Worm (Caenorhabditis elegans) whole organism, L4 larva: ENCODE data around the gene D1086.1.

ENCODE experiments used
- T26A8.4 ChIP-seq: fragments of 200-800 bp; sonication (Bioruptor generic); IDR thresholded peaks from 2 replicates; pipeline ENCODE4 v1.3.6; 2022; ENCODE audit warnings: missing genetic modification characterization, missing compliant biosample characterization
- ZK546.5 ChIP-seq, 2 experiments: sonication (generic microtip); optimal IDR thresholded peaks; 2 replicates each; lab custom pipeline; 2017; ENCODE audit warnings: missing biosample characterization in 2 of 2, missing genetic modification characterization in 2 of 2
- aha-1 ChIP-seq: fragments of 150-350 bp; peaks from one replicate; lab custom pipeline; 2014; ENCODE audit warnings: missing biosample characterization, missing genetic modification characterization
- aly-2 ChIP-seq: sonication (generic microtip); optimal IDR thresholded peaks from 2 replicates; lab custom pipeline; 2018; ENCODE audit warnings: missing biosample characterization, missing genetic modification characterization
- ceh-20 ChIP-seq: fragments of 200-800 bp; sonication (Bioruptor generic); IDR thresholded peaks from 2 replicates; pipeline ENCODE4 v1.3.6; 2022; ENCODE audit warnings: missing genetic modification reagents, missing genetic modification characterization, missing compliant biosample characterization
- ceh-44 ChIP-seq: fragments of 200-800 bp; sonication (Bioruptor generic); IDR thresholded peaks from 2 replicates; pipeline ENCODE4 v1.3.6; 2022; ENCODE audit warnings: missing genetic modification reagents, missing genetic modification characterization, missing compliant biosample characterization
- ces-1 ChIP-seq: fragments of 150-350 bp; sonication (generic microtip); optimal IDR thresholded peaks from 4 replicates; lab custom pipeline; 2014; ENCODE audit warnings: missing biosample characterization, missing genetic modification reagents, missing genetic modification characterization
- daf-16 ChIP-seq, 3 experiments: sonication (generic microtip); optimal IDR thresholded peaks; 2 replicates each; lab custom pipeline; 2016 to 2017; ENCODE audit warnings: missing genetic modification characterization in 3 of 3, missing genetic modification reagents in 3 of 3, mild to moderate bottlenecking in 2 of 3, missing compliant biosample characterization in 2 of 3, missing biosample characterization in 1 of 3, moderate library complexity in 1 of 3
- daf-19 ChIP-seq: fragments of 200-800 bp; sonication (Bioruptor generic); conservative IDR thresholded peaks from 2 replicates; pipeline ENCODE4 v1.3.6; 2022; ENCODE audit warnings: missing genetic modification characterization, missing compliant biosample characterization
- dmd-6 ChIP-seq: fragments of 200-800 bp; sonication (Bioruptor generic); IDR thresholded peaks from 2 replicates; pipeline ENCODE4 v1.3.6; 2022; ENCODE audit warnings: missing genetic modification reagents, missing genetic modification characterization, missing compliant biosample characterization
- dpl-1 ChIP-seq: fragments of 150-350 bp; optimal IDR thresholded peaks from 2 replicates; lab custom pipeline; 2014; ENCODE audit warnings: missing biosample characterization, missing genetic modification reagents, missing genetic modification characterization
- duxl-1 ChIP-seq: sonication (generic microtip); optimal IDR thresholded peaks from 2 replicates; lab custom pipeline; 2016; ENCODE audit warnings: mild to moderate bottlenecking, missing genetic modification characterization, moderate library complexity, missing compliant biosample characterization; ENCODE audit not compliant: poor library complexity
- dve-1 ChIP-seq: sonication (generic microtip); optimal IDR thresholded peaks from 2 replicates; lab custom pipeline; 2017; ENCODE audit warnings: antibody characterized with exemption, mild to moderate bottlenecking, missing genetic modification characterization, missing compliant biosample characterization; ENCODE audit not compliant: insufficient read depth
- egl-43 ChIP-seq: fragments of 200-800 bp; sonication (Bioruptor generic); IDR thresholded peaks from 2 replicates; pipeline ENCODE4 v1.3.6; 2022; ENCODE audit warnings: missing genetic modification reagents, missing genetic modification characterization, missing compliant biosample characterization
- fos-1 ChIP-seq: fragments of 150-350 bp; optimal IDR thresholded peaks from 2 replicates; lab custom pipeline; 2014; ENCODE audit warnings: missing biosample characterization, missing genetic modification characterization
- gei-8 ChIP-seq: fragments of 200-800 bp; sonication (Bioruptor generic); optimal IDR thresholded peaks from 2 replicates; lab custom pipeline; 2018; ENCODE audit warnings: mild to moderate bottlenecking, missing genetic modification characterization, missing compliant biosample characterization
- hlh-11 ChIP-seq: fragments of 200-800 bp; sonication (Bioruptor generic); optimal IDR thresholded peaks from 2 replicates; lab custom pipeline; 2018; ENCODE audit warnings: mild to moderate bottlenecking, missing genetic modification characterization, missing compliant biosample characterization
- hlh-30 ChIP-seq: sonication (generic microtip); optimal IDR thresholded peaks from 2 replicates; lab custom pipeline; 2017; ENCODE audit warnings: antibody characterized with exemption, mild to moderate bottlenecking, missing genetic modification characterization, missing compliant biosample characterization; ENCODE audit not compliant: insufficient read depth
- hmg-1.1 ChIP-seq: fragments of 200-800 bp; sonication (Bioruptor generic); IDR thresholded peaks from 2 replicates; pipeline ENCODE4 v1.3.6; 2022; ENCODE audit warnings: missing genetic modification reagents, missing genetic modification characterization, missing compliant biosample characterization
- lim-7 ChIP-seq: fragments of 200-800 bp; sonication (Bioruptor generic); IDR thresholded peaks from 2 replicates; pipeline ENCODE4 v1.3.6; 2022; ENCODE audit warnings: missing genetic modification characterization, missing compliant biosample characterization
- lin-15B ChIP-seq: fragments of 150-350 bp; sonication (generic microtip); optimal IDR thresholded peaks from 3 replicates; lab custom pipeline; 2014; ENCODE audit warnings: missing biosample characterization, missing genetic modification characterization
- lin-38 ChIP-seq: fragments of 200-800 bp; sonication (Bioruptor generic); IDR thresholded peaks from 2 replicates; pipeline ENCODE4 v1.3.6; 2022; ENCODE audit warnings: missing genetic modification reagents, missing genetic modification characterization, missing compliant biosample characterization
- lsy-2 ChIP-seq, 2 experiments: fragments of 150-350 bp in 1 of 2; sonication (generic microtip) in 1 of 2; optimal IDR thresholded peaks; 2 replicates each; lab custom pipeline; 2014 to 2017; ENCODE audit warnings: missing biosample characterization in 2 of 2, missing genetic modification characterization in 2 of 2
- mdl-1 ChIP-seq, 2 experiments: fragments of 150-350 bp in 1 of 2; sonication (generic microtip) in 1 of 2; optimal IDR thresholded peaks; 2 replicates each; lab custom pipeline; 2014 to 2017; ENCODE audit warnings: missing biosample characterization in 2 of 2, missing genetic modification characterization in 2 of 2
- mep-1 ChIP-seq: fragments of 150-350 bp; sonication (generic microtip); optimal IDR thresholded peaks from 3 replicates; lab custom pipeline; 2014; ENCODE audit warnings: missing biosample characterization, missing genetic modification characterization
- mes-2 ChIP-seq: sonication (generic microtip); optimal IDR thresholded peaks from 2 replicates; lab custom pipeline; 2016; ENCODE audit warnings: missing genotype, mild to moderate bottlenecking, missing genetic modification characterization, missing compliant biosample characterization; ENCODE audit not compliant: poor library complexity, severe bottlenecking
- mxl-3 ChIP-seq: fragments of 200-800 bp; sonication (Bioruptor generic); optimal IDR thresholded peaks from 2 replicates; lab custom pipeline; 2018; ENCODE audit warnings: mild to moderate bottlenecking, missing genetic modification characterization, missing compliant biosample characterization
- nhr-10 ChIP-seq: fragments of 150-350 bp; optimal IDR thresholded peaks from 2 replicates; lab custom pipeline; 2014; ENCODE audit warnings: missing biosample characterization, missing genetic modification characterization
- nhr-102 ChIP-seq: sonication (generic microtip); optimal IDR thresholded peaks from 2 replicates; lab custom pipeline; 2016; ENCODE audit warnings: mild to moderate bottlenecking, missing genetic modification characterization, moderate library complexity, missing compliant biosample characterization
- nhr-11 ChIP-seq: fragments of 150-350 bp; optimal IDR thresholded peaks from 2 replicates; lab custom pipeline; 2014; ENCODE audit warnings: missing biosample characterization, missing genetic modification characterization
- nhr-28 ChIP-seq: fragments of 150-350 bp; optimal IDR thresholded peaks from 2 replicates; lab custom pipeline; 2014; ENCODE audit warnings: missing biosample characterization, missing genetic modification characterization
- nhr-41 ChIP-seq: fragments of 200-800 bp; sonication (Bioruptor generic); IDR thresholded peaks from 2 replicates; pipeline ENCODE4 v1.3.6; 2022; ENCODE audit warnings: missing genetic modification reagents, missing genetic modification characterization, missing compliant biosample characterization
- nhr-42 ChIP-seq: fragments of 200-800 bp; sonication (Bioruptor generic); IDR thresholded peaks from 2 replicates; pipeline ENCODE4 v1.3.6; 2022; ENCODE audit warnings: missing genetic modification characterization, missing compliant biosample characterization
- nhr-48 ChIP-seq: sonication (generic microtip); optimal IDR thresholded peaks from 2 replicates; lab custom pipeline; 2016; ENCODE audit warnings: mild to moderate bottlenecking, missing genetic modification characterization, missing compliant biosample characterization
- nhr-6 ChIP-seq: fragments of 150-350 bp; optimal IDR thresholded peaks from 2 replicates; lab custom pipeline; 2014; ENCODE audit warnings: missing biosample characterization, missing genetic modification characterization
- nhr-77 ChIP-seq: fragments of 150-350 bp; optimal IDR thresholded peaks from 2 replicates; lab custom pipeline; 2014; ENCODE audit warnings: missing biosample characterization, missing genetic modification characterization
- pha-4 ChIP-seq, 2 experiments: fragments of 150-350 bp in 1 of 2; fragments of 200-800 bp in 1 of 2; sonication (Bioruptor generic) in 1 of 2; IDR thresholded peaks in 1 of 2; optimal IDR thresholded peaks in 1 of 2; 2 replicates each; pipeline versions ENCODE4 v1.3.6 to Lab custom; 2014 to 2022; ENCODE audit warnings: missing genetic modification characterization in 2 of 2, missing genetic modification reagents in 2 of 2, missing biosample characterization in 1 of 2, missing compliant biosample characterization in 1 of 2
- pqm-1 ChIP-seq: sonication (generic microtip); optimal IDR thresholded peaks from 2 replicates; lab custom pipeline; 2017; ENCODE audit warnings: missing biosample characterization, missing genetic modification characterization
- rbr-2 ChIP-seq: sonication (generic microtip); optimal IDR thresholded peaks from 2 replicates; lab custom pipeline; 2016; ENCODE audit warnings: missing genotype, missing genetic modification characterization, missing compliant biosample characterization
- saeg-2 ChIP-seq: fragments of 200-800 bp; sonication (Bioruptor generic); IDR thresholded peaks from 2 replicates; pipeline ENCODE4 v1.3.6; 2022; ENCODE audit warnings: missing genetic modification reagents, missing genetic modification characterization, missing compliant biosample characterization
- skn-1 ChIP-seq: fragments of 150-350 bp; optimal IDR thresholded peaks from 2 replicates; lab custom pipeline; 2014; ENCODE audit warnings: missing biosample characterization, missing genetic modification characterization
- snpc-1.2 ChIP-seq: fragments of 200-800 bp; sonication (Bioruptor generic); IDR thresholded peaks from 2 replicates; pipeline ENCODE4 v1.3.6; 2022; ENCODE audit warnings: missing genetic modification reagents, missing genetic modification characterization, missing compliant biosample characterization
- snpc-4 ChIP-seq: fragments of 150-350 bp; optimal IDR thresholded peaks from 2 replicates; lab custom pipeline; 2014; ENCODE audit warnings: missing biosample characterization, missing genetic modification characterization
- spr-1 ChIP-seq: sonication (generic microtip); optimal IDR thresholded peaks from 2 replicates; lab custom pipeline; 2016; ENCODE audit warnings: mild to moderate bottlenecking, missing genetic modification characterization, missing compliant biosample characterization
- spr-3 ChIP-seq: fragments of 200-800 bp; sonication (Bioruptor generic); optimal IDR thresholded peaks from 2 replicates; lab custom pipeline; 2018; ENCODE audit warnings: mild to moderate bottlenecking, missing genetic modification characterization, missing compliant biosample characterization
- tag-97 ChIP-seq: fragments of 200-800 bp; sonication (Bioruptor generic); IDR thresholded peaks from 2 replicates; pipeline ENCODE4 v1.3.6; 2022; ENCODE audit warnings: missing genetic modification characterization, missing compliant biosample characterization
- unc-62 ChIP-seq, 3 experiments: fragments of 150-350 bp in 1 of 3; sonication (generic microtip); optimal IDR thresholded peaks in 2 of 3; peaks in 1 of 3; 1 replicate in 1 of 3; 2 replicates in 2 of 3; lab custom pipeline; 2014 to 2017; ENCODE audit warnings: missing biosample characterization in 3 of 3, missing genetic modification characterization in 3 of 3, missing genetic modification reagents in 3 of 3, missing genotype in 1 of 3
- zag-1 ChIP-seq: fragments of 150-350 bp; optimal IDR thresholded peaks from 2 replicates; lab custom pipeline; 2014; ENCODE audit warnings: missing biosample characterization, missing genetic modification characterization
- zip-11 ChIP-seq: fragments of 200-800 bp; sonication (Bioruptor generic); IDR thresholded peaks from 2 replicates; pipeline ENCODE4 v1.3.6; 2022; ENCODE audit warnings: missing genetic modification characterization, missing compliant biosample characterization
- ztf-7 ChIP-seq: fragments of 150-350 bp; optimal IDR thresholded peaks from 2 replicates; lab custom pipeline; 2014; ENCODE audit warnings: missing biosample characterization, missing genetic modification characterization

The D1086.1 gene

ce11 chrV:14136152-14136551 lies 37.5 kb downstream of the D1086.1 start:
- TF ChIP-seq fos-1 (tag; lab: Kevin White, UChicago) (no peak), tag-97 (GFP tag; lab: Robert Waterston, UW) (no peak), nhr-48 (tag; lab: Kevin White, UChicago) (peak; percentile 53), dve-1 (tag; lab: Kevin White, UChicago) (peak; percentile 65), gei-8 (GFP tag; lab: Kevin White, UChicago) (no peak), duxl-1 (tag; lab: Kevin White, UChicago) (no peak), nhr-42 (GFP tag; lab: Robert Waterston, UW) (no peak), egl-43 (GFP tag; lab: Robert Waterston, UW) (0 out of 2 replicates have a peak, but pooled peaks have one; percentile 47), hlh-30 (peak; percentile 75), snpc-4 (tag; lab: Kevin White, UChicago) (no peak), dmd-6 (GFP tag; lab: Robert Waterston, UW) (peak; percentile 68), daf-19 (GFP tag; lab: Robert Waterston, UW) (no peak), rbr-2 (tag; lab: Kevin White, UChicago) (peak; percentile 58), mep-1 (tag; lab: Kevin White, UChicago) (peak; percentile 78), nhr-41 (GFP tag; lab: Robert Waterston, UW) (no peak), nhr-28 (tag; lab: Kevin White, UChicago) (peak; percentile 83), ceh-20 (GFP tag; lab: Robert Waterston, UW) (no peak), skn-1 (tag; lab: Kevin White, UChicago) (no peak), unc-62 (GFP tag; optimal IDR thresholded peaks at IDR 0.05 in 1 of 2; lab: Kevin White, UChicago) (peak in 1 of 2 experiments; percentile 74), unc-62 (tag; optimal IDR thresholded peaks at IDR 0.05; lab: Kevin White, UChicago) (no peak), ztf-7 (tag; lab: Kevin White, UChicago) (no peak), nhr-11 (tag; lab: Kevin White, UChicago) (peak; percentile 54), pqm-1 (tag; lab: Kevin White, UChicago) (peak; percentile 39), hmg-1.1 (GFP tag; lab: Robert Waterston, UW) (peak; percentile 62), aly-2 (tag; lab: Kevin White, UChicago) (no peak), daf-16 (GFP tag; optimal IDR thresholded peaks at IDR 0.05; lab: Kevin White, UChicago) (no peak), daf-16 (tag; optimal IDR thresholded peaks at IDR 0.05; lab: Kevin White, UChicago) (peak; percentile 34), saeg-2 (GFP tag; lab: Robert Waterston, UW) (no peak), nhr-102 (tag; lab: Kevin White, UChicago) (peak; percentile 4), T26A8.4 (peak; percentile 35; the same call in 1 of the 2 replicates), zip-11 (GFP tag; lab: Robert Waterston, UW) (no peak), nhr-6 (tag; lab: Kevin White, UChicago) (peak; percentile 97), spr-1 (no peak), mdl-1 (tag; optimal IDR thresholded peaks at IDR 0.05; lab: Kevin White, UChicago) (peak; percentile 53 to 90), ces-1 (GFP tag; lab: Kevin White, UChicago) (no peak), hlh-11 (tag; lab: Kevin White, UChicago) (peak; percentile 89), nhr-10 (tag; lab: Kevin White, UChicago) (no peak), dpl-1 (peak; percentile 48), aha-1 (tag; lab: Kevin White, UChicago) (peak; percentile 84), lsy-2 (tag; optimal IDR thresholded peaks at IDR 0.05; lab: Kevin White, UChicago) (peak; percentile 33 to 69), lin-38 (GFP tag; lab: Robert Waterston, UW) (0 out of 2 replicates have a peak, but pooled peaks have one; percentile 27), ZK546.5 (tag; optimal IDR thresholded peaks at IDR 0.05; lab: Kevin White, UChicago) (no peak), ceh-44 (GFP tag; lab: Robert Waterston, UW) (no peak), pha-4 (GFP tag; IDR thresholded peaks at IDR 0.05; lab: Robert Waterston, UW) (no peak), pha-4 (tag; optimal IDR thresholded peaks at IDR 0.05; lab: Kevin White, UChicago) (peak; percentile 67), mes-2 (peak; percentile 54), mxl-3 (GFP tag; lab: Kevin White, UChicago) (peak; percentile 81), spr-3 (no peak), nhr-77 (tag; lab: Kevin White, UChicago) (peak; percentile 61), lin-15B (tag; lab: Kevin White, UChicago) (no peak), zag-1 (no peak), snpc-1.2 (GFP tag; lab: Robert Waterston, UW) (no peak), lim-7 (GFP tag; lab: Robert Waterston, UW) (no peak)
